Fruit fly (Drosophila melanogaster): ENCODE measurements around the gene CG8927.

Gene CG8927

dm6 chr3R:16221359-16222299, 40.8 kb downstream of the CG8927 start (continued):
- TF ChIP-seq Fer2 (tag; optimal IDR thresholded peaks at IDR 0.05), result peak; percentile 71
- peak in 1 of 3 experiments; percentile 73 for TF ChIP-seq Stat92E (GFP tag; optimal IDR thresholded peaks at IDR 0.05)
- peak; percentile 99 for TF ChIP-seq CG17361 (GFP tag; IDR thresholded peaks at IDR 0.05)
- peak; percentile 98 for TF ChIP-seq Sox100B (GFP tag; optimal IDR thresholded peaks at IDR 0.05)
- TF ChIP-seq Scr (GFP tag; IDR thresholded peaks at IDR 0.05; ENCODE audit: partially characterized antibody), result no peak
- TF ChIP-seq vvl (GFP tag; IDR thresholded peaks at IDR 0.05), result peak; percentile 37; the same call in 1 of the 2 replicates
- no peak for TF ChIP-seq MTF-1 (GFP tag; optimal IDR thresholded peaks at IDR 0.05; ENCODE audit: borderline replicate concordance)
- peak; percentile 54 for TF ChIP-seq CG31224 (GFP tag; IDR thresholded peaks at IDR 0.05)
- TF ChIP-seq pb (GFP tag; optimal IDR thresholded peaks at IDR 0.05), result peak; percentile 53
- peak in 1 of 2 experiments; percentile 79 for TF ChIP-seq Dfd (GFP tag; optimal IDR thresholded peaks at IDR 0.05)
- TF ChIP-seq Dll (GFP tag; IDR thresholded peaks at IDR 0.05; ENCODE audit: partially characterized antibody), result no peak
- TF ChIP-seq wdn (GFP tag; IDR thresholded peaks at IDR 0.05), result peak; percentile 43
- no peak for TF ChIP-seq Dad (GFP tag; optimal IDR thresholded peaks at IDR 0.05)
- TF ChIP-seq Myb (GFP tag; optimal IDR thresholded peaks at IDR 0.05), result no peak
- no peak for TF ChIP-seq CG1647 (GFP tag; optimal IDR thresholded peaks at IDR 0.05)
- TF ChIP-seq tio (GFP tag; optimal IDR thresholded peaks at IDR 0.05), result peak; percentile 94
- TF ChIP-seq seq (GFP tag; IDR thresholded peaks at IDR 0.05), result no peak
- TF ChIP-seq wek (GFP tag; optimal IDR thresholded peaks at IDR 0.05), result no peak
- no peak for TF ChIP-seq kni (GFP tag; optimal IDR thresholded peaks at IDR 0.05)
- TF ChIP-seq Dbx (GFP tag; IDR thresholded peaks at IDR 0.05), result no peak
- peak; percentile 9 for TF ChIP-seq Lhr (GFP tag; optimal IDR thresholded peaks at IDR 0.05)
- peak; percentile 98 for TF ChIP-seq CG9727 (GFP tag; optimal IDR thresholded peaks at IDR 0.05)
- TF ChIP-seq CG16779 (GFP tag; IDR thresholded peaks at IDR 0.05), result peak; percentile 57; the same call in 1 of the 2 replicates
- peak; percentile 61 for TF ChIP-seq nau (GFP tag; optimal IDR thresholded peaks at IDR 0.05)
- TF ChIP-seq run (tag; optimal IDR thresholded peaks at IDR 0.05), result peak; percentile 77
- no peak for TF ChIP-seq CG16813 (GFP tag; IDR thresholded peaks at IDR 0.05; ENCODE audit: partially characterized antibody)
- TF ChIP-seq CG10366 (GFP tag; IDR thresholded peaks at IDR 0.05), result peak; percentile 71
- TF ChIP-seq D (optimal IDR thresholded peaks at IDR 0.05), result no peak
- TF ChIP-seq D (GFP tag; optimal IDR thresholded peaks at IDR 0.05), result peak; percentile 95
- TF ChIP-seq H2.0 (GFP tag; IDR thresholded peaks at IDR 0.05), result peak; percentile 82
- no peak for TF ChIP-seq her (GFP tag; optimal IDR thresholded peaks at IDR 0.05)
- TF ChIP-seq ssp (GFP tag; IDR thresholded peaks at IDR 0.05), result peak; percentile 37; the same call in 1 of the 2 replicates
- TF ChIP-seq NC2α (GFP tag; optimal IDR thresholded peaks at IDR 0.05), result no peak
- peak; percentile 69 for TF ChIP-seq kah (GFP tag; optimal IDR thresholded peaks at IDR 0.05)
- peak; percentile 5 for TF ChIP-seq jing (GFP tag; optimal IDR thresholded peaks at IDR 0.05)
- peak; percentile 17; the same call in 1 of the 2 replicates for TF ChIP-seq Taf1 (GFP tag; IDR thresholded peaks at IDR 0.05)
- TF ChIP-seq CG13287 (GFP tag; IDR thresholded peaks at IDR 0.05; ENCODE audit: partially characterized antibody), result no peak
- peak; percentile 88 for TF ChIP-seq CG2875 (GFP tag; optimal IDR thresholded peaks at IDR 0.05)
- 0 out of 2 replicates have a peak, but pooled peaks have one; percentile 10 for TF ChIP-seq sim (GFP tag; IDR thresholded peaks at IDR 0.05)
- peak; percentile 70 for TF ChIP-seq trh (GFP tag; optimal IDR thresholded peaks at IDR 0.05)
- peak; percentile 99 for TF ChIP-seq CG18262 (tag; optimal IDR thresholded peaks at IDR 0.05)
- peak; percentile 92 for TF ChIP-seq CG13296 (GFP tag; optimal IDR thresholded peaks at IDR 0.05)
- TF ChIP-seq ash1 (GFP tag; optimal IDR thresholded peaks at IDR 0.05), result no peak
- peak; percentile 64 for TF ChIP-seq ap (GFP tag; IDR thresholded peaks at IDR 0.05)
- TF ChIP-seq CG10431 (GFP tag; optimal IDR thresholded peaks at IDR 0.05), result peak; percentile 89
- TF ChIP-seq ewg (GFP tag; optimal IDR thresholded peaks at IDR 0.05), result peak; percentile 86
- no peak for TF ChIP-seq pan (optimal IDR thresholded peaks at IDR 0.05)
- peak in 1 of 2 experiments; percentile 72 for TF ChIP-seq pan (GFP tag; optimal IDR thresholded peaks at IDR 0.05 in 1 of 2, IDR thresholded peaks at IDR 0.05 in 1 of 2)
- TF ChIP-seq yki (optimal IDR thresholded peaks at IDR 0.05), result no peak
